Worm (Caenorhabditis elegans) whole organism, L4 larva: ENCODE measurements around the gene Y70G10A.4.
"Not testable (repeated sequence)": the region's sequence is repeated elsewhere in the genome, so short reads cannot be mapped to it uniquely, and the experiment has no call there.

Source experiments
- F37D6.2 ChIP-seq: sonication (generic microtip); optimal IDR thresholded peaks from 2 replicates; lab custom pipeline; 2016; ENCODE audit warnings: mild to moderate bottlenecking, missing genetic modification characterization, missing compliant biosample characterization
- Y75B8A.6 ChIP-seq: fragments of 200-800 bp; sonication (Bioruptor generic); IDR thresholded peaks from 2 replicates; pipeline ENCODE4 v1.3.6; 2022; ENCODE audit warnings: missing genetic modification reagents, missing genetic modification characterization, missing compliant biosample characterization
- ama-1 ChIP-seq: fragments of 150-350 bp; optimal IDR thresholded peaks from 2 replicates; lab custom pipeline; 2014; ENCODE audit warnings: inconsistent platforms, mixed read lengths
- dmd-6 ChIP-seq: fragments of 200-800 bp; sonication (Bioruptor generic); IDR thresholded peaks from 2 replicates; pipeline ENCODE4 v1.3.6; 2022; ENCODE audit warnings: missing genetic modification reagents, missing genetic modification characterization, missing compliant biosample characterization
- fos-1 ChIP-seq: fragments of 150-350 bp; optimal IDR thresholded peaks from 2 replicates; lab custom pipeline; 2014; ENCODE audit warnings: missing biosample characterization, missing genetic modification characterization
- jun-1 ChIP-seq: fragments of 150-350 bp; optimal IDR thresholded peaks from 2 replicates; lab custom pipeline; 2014; ENCODE audit warnings: missing biosample characterization, missing genetic modification reagents, missing genetic modification characterization
- lin-39 ChIP-seq: fragments of 150-350 bp; optimal IDR thresholded peaks from 2 replicates; lab custom pipeline; 2014; ENCODE audit warnings: missing biosample characterization, missing genetic modification reagents, missing genetic modification characterization
- unc-62 ChIP-seq, 3 experiments: fragments of 150-350 bp in 1 of 3; sonication (generic microtip); optimal IDR thresholded peaks in 2 of 3; peaks in 1 of 3; 1 replicate in 1 of 3; 2 replicates in 2 of 3; lab custom pipeline; 2014 to 2017; ENCODE audit warnings: missing biosample characterization in 3 of 3, missing genetic modification characterization in 3 of 3, missing genetic modification reagents in 3 of 3, missing genotype in 1 of 3
- zag-1 ChIP-seq: fragments of 150-350 bp; optimal IDR thresholded peaks from 2 replicates; lab custom pipeline; 2014; ENCODE audit warnings: missing biosample characterization, missing genetic modification characterization

DNA sequence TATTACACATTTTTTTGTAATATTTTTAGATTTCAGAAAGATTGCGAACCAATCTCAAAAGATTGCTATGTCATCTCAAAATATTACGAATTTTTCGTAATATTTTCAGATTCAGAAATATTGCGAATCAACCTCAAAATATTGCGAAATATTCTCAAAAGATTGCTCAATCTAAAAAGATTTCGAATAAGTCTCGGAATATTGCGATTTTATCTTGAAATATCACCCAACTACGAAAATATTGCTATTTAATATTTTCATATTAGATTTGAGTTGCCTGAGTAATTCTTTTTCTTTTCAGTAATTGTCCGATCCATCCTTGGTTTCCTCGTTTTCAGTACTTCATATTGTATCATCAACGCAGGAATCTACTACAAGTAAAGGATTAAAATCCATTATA is at the start of gene Y70G10A.4:
- TF ChIP-seq Y75B8A.6 (GFP tag; lab: Robert Waterston, UW); lin-39 (tag; lab: Kevin White, UChicago); ama-1 (lab: Kevin White, UChicago); zag-1 (tag; lab: Kevin White, UChicago); dmd-6 (GFP tag; lab: Robert Waterston, UW); F37D6.2 (tag; lab: Kevin White, UChicago); fos-1; jun-1; unc-62 (GFP tag; optimal IDR thresholded peaks at IDR 0.05 in 1 of 2; lab: Kevin White, UChicago); unc-62 (tag; optimal IDR thresholded peaks at IDR 0.05; lab: Kevin White, UChicago): not testable (repeated sequence)
